Worm (Caenorhabditis elegans) whole organism, young adult: ENCODE measurements around the gene C17H12.12.

Experiments
- B0035.1 ChIP-seq: sonication (generic microtip); optimal IDR thresholded peaks from 2 replicates; lab custom pipeline; 2016; ENCODE audit warnings: missing genetic modification characterization, mild to moderate bottlenecking, missing compliant biosample characterization, missing genotype, missing genetic modification reagents
- B0336.3 ChIP-seq: fragments of 200-800 bp; sonication (Bioruptor generic); IDR thresholded peaks from 2 replicates; pipeline ENCODE4 v1.3.6; 2022; ENCODE audit warnings: missing genetic modification characterization, missing compliant biosample characterization
- C06A6.2 ChIP-seq: fragments of 200-800 bp; sonication (Bioruptor generic); conservative IDR thresholded peaks from 2 replicates; pipeline ENCODE4 v1.3.6; 2022; ENCODE audit warnings: missing genetic modification characterization, missing compliant biosample characterization
- D2030.7 ChIP-seq: fragments of 200-800 bp; sonication (Bioruptor generic); IDR thresholded peaks from 2 replicates; pipeline ENCODE4 v1.3.6; 2022; ENCODE audit warnings: missing genetic modification reagents, missing genetic modification characterization, missing compliant biosample characterization
- F22D6.2 ChIP-seq: sonication (generic microtip); optimal IDR thresholded peaks from 2 replicates; lab custom pipeline; 2016; ENCODE audit warnings: mild to moderate bottlenecking, missing genetic modification characterization, missing compliant biosample characterization
- F23B12.7 ChIP-seq: sonication (generic microtip); optimal IDR thresholded peaks from 2 replicates; lab custom pipeline; 2017; ENCODE audit warnings: missing genetic modification characterization, mild to moderate bottlenecking, missing compliant biosample characterization, antibody characterized with exemption, moderate library complexity; ENCODE audit not compliant: insufficient read depth
- F33H1.4 ChIP-seq: fragments of 200-800 bp; sonication (Bioruptor generic); IDR thresholded peaks from 2 replicates; pipeline ENCODE4 v1.3.6; 2022; ENCODE audit warnings: missing genetic modification reagents, missing genetic modification characterization, missing compliant biosample characterization
- F39B2.1 ChIP-seq: fragments of 200-800 bp; sonication (Bioruptor generic); IDR thresholded peaks from 2 replicates; pipeline ENCODE4 v1.3.6; 2022; ENCODE audit warnings: missing genetic modification reagents, missing genetic modification characterization, missing compliant biosample characterization
- F49E8.2 ChIP-seq: sonication (generic microtip); optimal IDR thresholded peaks from 3 replicates; lab custom pipeline; 2017; ENCODE audit warnings: missing genetic modification characterization, mild to moderate bottlenecking, missing compliant biosample characterization, antibody characterized with exemption, moderate library complexity; ENCODE audit not compliant: insufficient read depth
- F57A8.1 ChIP-seq: fragments of 200-800 bp; sonication (Bioruptor generic); optimal IDR thresholded peaks from 2 replicates; lab custom pipeline; 2018; ENCODE audit warnings: mild to moderate bottlenecking, missing genetic modification characterization, moderate library complexity, missing compliant biosample characterization
- Y67H2A.10 ChIP-seq: fragments of 200-800 bp; sonication (Bioruptor generic); conservative IDR thresholded peaks from 2 replicates; pipeline ENCODE4 v1.3.6; 2022; ENCODE audit warnings: missing genetic modification reagents, missing genetic modification characterization, missing compliant biosample characterization
- ZK185.1 ChIP-seq: sonication (generic microtip); optimal IDR thresholded peaks from 2 replicates; lab custom pipeline; 2016; ENCODE audit warnings: mild to moderate bottlenecking, missing genetic modification characterization, missing compliant biosample characterization; ENCODE audit not compliant: poor library complexity, severe bottlenecking
- atf-7 ChIP-seq: sonication (generic microtip); optimal IDR thresholded peaks from 2 replicates; lab custom pipeline; 2017; ENCODE audit warnings: mild to moderate bottlenecking, missing genetic modification characterization, missing compliant biosample characterization
- attf-5 ChIP-seq: fragments of 200-800 bp; sonication (Bioruptor generic); optimal IDR thresholded peaks from 2 replicates; lab custom pipeline; 2018; ENCODE audit warnings: mild to moderate bottlenecking, missing genetic modification characterization, missing compliant biosample characterization
- bed-1 ChIP-seq: fragments of 200-800 bp; sonication (Bioruptor generic); IDR thresholded peaks from 2 replicates; pipeline ENCODE4 v1.3.6; 2022; ENCODE audit warnings: missing genetic modification reagents, missing genetic modification characterization, missing compliant biosample characterization
- ceh-100 ChIP-seq: fragments of 200-800 bp; sonication (Bioruptor generic); IDR thresholded peaks from 2 replicates; pipeline ENCODE4 v1.3.6; 2022; ENCODE audit warnings: missing genetic modification reagents, missing genetic modification characterization, missing compliant biosample characterization
- ceh-27 ChIP-seq: fragments of 200-800 bp; sonication (Bioruptor generic); optimal IDR thresholded peaks from 2 replicates; lab custom pipeline; 2018; ENCODE audit warnings: mild to moderate bottlenecking, missing genetic modification characterization, moderate library complexity, missing compliant biosample characterization
- chd-7 ChIP-seq: sonication (generic microtip); optimal IDR thresholded peaks from 2 replicates; lab custom pipeline; 2016; ENCODE audit warnings: mild to moderate bottlenecking, missing genetic modification characterization, moderate library complexity, missing compliant biosample characterization
- dox-1 ChIP-seq: fragments of 200-800 bp; sonication (Bioruptor generic); IDR thresholded peaks from 2 replicates; pipeline ENCODE4 v1.3.6; 2022; ENCODE audit warnings: missing genetic modification reagents, missing genetic modification characterization, missing compliant biosample characterization
- ets-4 ChIP-seq: fragments of 200-800 bp; sonication (Bioruptor generic); optimal IDR thresholded peaks from 2 replicates; lab custom pipeline; 2018; ENCODE audit warnings: mild to moderate bottlenecking, missing genetic modification characterization, missing compliant biosample characterization
- gei-17 ChIP-seq: fragments of 200-800 bp; sonication (Bioruptor generic); optimal IDR thresholded peaks from 2 replicates; lab custom pipeline; 2018; ENCODE audit warnings: mild to moderate bottlenecking, missing genetic modification characterization, missing compliant biosample characterization
- hlh-12 ChIP-seq: sonication (generic microtip); optimal IDR thresholded peaks from 2 replicates; lab custom pipeline; 2016; ENCODE audit warnings: missing genetic modification characterization, missing compliant biosample characterization
- hsf-1 ChIP-seq: fragments of 200-800 bp; sonication (Bioruptor generic); IDR thresholded peaks from 2 replicates; pipeline ENCODE4 v1.3.6; 2022; ENCODE audit warnings: missing genetic modification reagents, missing genetic modification characterization, missing compliant biosample characterization
- lin-54 ChIP-seq: fragments of 200-800 bp; sonication (Bioruptor generic); optimal IDR thresholded peaks from 2 replicates; lab custom pipeline; 2018; ENCODE audit warnings: mild to moderate bottlenecking, missing genetic modification characterization, missing compliant biosample characterization
- lsy-27 ChIP-seq: sonication (generic microtip); optimal IDR thresholded peaks from 2 replicates; lab custom pipeline; 2017; ENCODE audit warnings: missing genetic modification characterization, mild to moderate bottlenecking, missing compliant biosample characterization, antibody characterized with exemption, missing genotype, borderline replicate concordance; ENCODE audit not compliant: insufficient read depth
- mcd-1 ChIP-seq: fragments of 200-800 bp; sonication (Bioruptor generic); IDR thresholded peaks from 2 replicates; pipeline ENCODE4 v1.3.6; 2022; ENCODE audit warnings: missing genetic modification reagents, missing genetic modification characterization, missing compliant biosample characterization
- mel-28 ChIP-seq: sonication (generic microtip); optimal IDR thresholded peaks from 2 replicates; lab custom pipeline; 2016; ENCODE audit warnings: borderline replicate concordance, mild to moderate bottlenecking, missing genetic modification characterization, missing compliant biosample characterization
- mxl-1 ChIP-seq: sonication (generic microtip); optimal IDR thresholded peaks from 2 replicates; lab custom pipeline; 2016; ENCODE audit warnings: missing genetic modification characterization, missing compliant biosample characterization
- nfya-2 ChIP-seq: fragments of 200-800 bp; sonication (Bioruptor generic); IDR thresholded peaks from 2 replicates; pipeline ENCODE4 v1.3.6; 2022; ENCODE audit warnings: missing genetic modification reagents, missing genetic modification characterization, missing compliant biosample characterization
- nhr-27 ChIP-seq: fragments of 200-800 bp; sonication (Bioruptor generic); optimal IDR thresholded peaks from 2 replicates; lab custom pipeline; 2018; ENCODE audit warnings: mild to moderate bottlenecking, missing genetic modification characterization, moderate library complexity, missing compliant biosample characterization
- nhr-80 ChIP-seq: sonication (generic microtip); optimal IDR thresholded peaks from 2 replicates; lab custom pipeline; 2016; ENCODE audit warnings: missing genetic modification characterization, missing compliant biosample characterization
- nhr-90 ChIP-seq: sonication (generic microtip); optimal IDR thresholded peaks from 2 replicates; lab custom pipeline; 2016; ENCODE audit warnings: missing genotype, mild to moderate bottlenecking, missing genetic modification characterization, missing compliant biosample characterization
- rcor-1 ChIP-seq: fragments of 200-800 bp; sonication (Bioruptor generic); IDR thresholded peaks from 2 replicates; pipeline ENCODE4 v1.3.6; 2022; ENCODE audit warnings: missing genetic modification reagents, missing genetic modification characterization, missing compliant biosample characterization
- rec-8 ChIP-seq, 2 experiments: sonication (generic microtip); optimal IDR thresholded peaks; 2 replicates each; lab custom pipeline; 2016; ENCODE audit warnings: mild to moderate bottlenecking in 2 of 2, missing genetic modification characterization in 2 of 2, missing genetic modification reagents in 2 of 2, missing genotype in 2 of 2, missing biosample characterization in 1 of 2, missing compliant biosample characterization in 1 of 2, moderate library complexity in 1 of 2
- snpc-1.1 ChIP-seq: sonication (generic microtip); optimal IDR thresholded peaks from 2 replicates; lab custom pipeline; 2017; ENCODE audit warnings: missing genetic modification characterization, mild to moderate bottlenecking, missing compliant biosample characterization, antibody characterized with exemption, moderate library complexity, missing genotype, missing genetic modification reagents; ENCODE audit not compliant: insufficient read depth
- snpc-1.3 ChIP-seq: sonication (generic microtip); optimal IDR thresholded peaks from 2 replicates; lab custom pipeline; 2017; ENCODE audit warnings: missing genetic modification characterization, mild to moderate bottlenecking, missing compliant biosample characterization, antibody characterized with exemption, moderate library complexity, missing genotype, missing genetic modification reagents; ENCODE audit not compliant: insufficient read depth
- tbp1 ChIP-seq: fragments of 200-800 bp; sonication (Bioruptor generic); optimal IDR thresholded peaks from 2 replicates; lab custom pipeline; 2018; ENCODE audit warnings: mild to moderate bottlenecking, missing genetic modification characterization, missing compliant biosample characterization
- unc-130 ChIP-seq: sonication (generic microtip); optimal IDR thresholded peaks from 2 replicates; lab custom pipeline; 2016; ENCODE audit warnings: missing genetic modification reagents, missing genetic modification characterization, missing compliant biosample characterization
- zfh-2 ChIP-seq: fragments of 200-800 bp; sonication (Bioruptor generic); conservative IDR thresholded peaks from 2 replicates; pipeline ENCODE4 v1.3.6; 2022; ENCODE audit warnings: missing genetic modification reagents, missing genetic modification characterization, missing compliant biosample characterization
- ztf-26 ChIP-seq: sonication (generic microtip); optimal IDR thresholded peaks from 2 replicates; lab custom pipeline; 2017; ENCODE audit warnings: missing genetic modification characterization, missing compliant biosample characterization
- ztf-3 ChIP-seq: fragments of 200-800 bp; sonication (Bioruptor generic); optimal IDR thresholded peaks from 2 replicates; lab custom pipeline; 2018; ENCODE audit warnings: mild to moderate bottlenecking, missing genetic modification characterization, missing compliant biosample characterization

C17H12.12 gene

DNA sequence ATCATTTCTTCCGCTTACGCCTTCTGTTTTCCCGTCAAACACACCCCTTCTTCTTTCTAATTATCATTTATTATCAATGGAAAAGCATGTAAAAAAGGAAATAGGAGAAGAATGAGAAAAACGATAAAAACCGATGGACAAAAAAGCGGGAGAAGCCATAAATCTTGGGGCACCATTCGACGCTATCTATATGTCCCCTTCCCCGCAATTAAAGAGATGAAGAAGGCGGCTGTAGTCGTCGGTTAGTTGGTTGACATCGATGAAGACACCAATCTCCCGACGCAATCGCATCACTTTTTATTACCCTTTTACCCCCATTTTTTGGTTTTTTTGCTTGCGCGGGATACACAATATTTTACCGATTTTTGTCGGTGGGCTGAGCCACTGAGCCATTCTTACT, 37.9 kb downstream of the C17H12.12 start:
- TF ChIP-seq mcd-1 (GFP tag; lab: Robert Waterston, UW), result no peak
- no peak for TF ChIP-seq F49E8.2 (tag; lab: Kevin White, UChicago)
- TF ChIP-seq F23B12.7 (tag; lab: Kevin White, UChicago), result no peak
- no peak for TF ChIP-seq snpc-1.1 (tag; lab: Kevin White, UChicago)
- TF ChIP-seq snpc-1.3 (tag; lab: Kevin White, UChicago), result no peak
- no peak for TF ChIP-seq B0035.1 (tag; lab: Kevin White, UChicago)
- TF ChIP-seq lsy-27 (tag; lab: Kevin White, UChicago), result no peak
- TF ChIP-seq atf-7 (tag; lab: Kevin White, UChicago), result no peak
- no peak for TF ChIP-seq unc-130 (GFP tag; lab: Kevin White, UChicago)

DNA sequence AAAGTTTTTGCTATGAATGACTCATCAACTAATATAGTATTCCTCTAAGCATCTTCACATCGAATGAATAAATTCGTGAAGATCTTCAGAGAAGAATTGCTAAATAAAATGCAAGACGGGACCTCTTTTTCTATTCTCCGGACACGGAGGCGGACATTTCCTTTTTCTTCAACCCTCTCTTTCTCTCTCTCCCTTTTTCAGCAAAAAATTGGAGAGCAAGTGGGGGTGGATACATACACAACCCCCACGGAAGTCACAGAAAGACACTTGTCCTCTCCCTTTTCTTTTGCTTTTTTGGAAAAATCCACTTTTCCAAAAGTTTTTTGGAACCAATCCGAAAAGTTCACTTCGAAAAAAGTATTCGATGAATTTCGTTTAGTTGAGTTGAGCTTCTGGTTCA, 39.0 kb downstream of the C17H12.12 start:
- TF ChIP-seq hsf-1, result no peak
- no peak for TF ChIP-seq ets-4 (GFP tag; lab: Kevin White, UChicago)
- TF ChIP-seq ZK185.1 (tag; lab: Kevin White, UChicago), result no peak
- TF ChIP-seq ceh-100 (GFP tag; lab: Robert Waterston, UW), result no peak
- no peak for TF ChIP-seq chd-7
- no peak for TF ChIP-seq nhr-27 (tag; lab: Kevin White, UChicago)
- TF ChIP-seq ztf-3 (GFP tag; lab: Kevin White, UChicago), result no peak
- no peak for TF ChIP-seq F33H1.4
- TF ChIP-seq ztf-26 (tag; lab: Kevin White, UChicago), result no peak
- TF ChIP-seq, all 124 proteins: peak for 0

DNA sequence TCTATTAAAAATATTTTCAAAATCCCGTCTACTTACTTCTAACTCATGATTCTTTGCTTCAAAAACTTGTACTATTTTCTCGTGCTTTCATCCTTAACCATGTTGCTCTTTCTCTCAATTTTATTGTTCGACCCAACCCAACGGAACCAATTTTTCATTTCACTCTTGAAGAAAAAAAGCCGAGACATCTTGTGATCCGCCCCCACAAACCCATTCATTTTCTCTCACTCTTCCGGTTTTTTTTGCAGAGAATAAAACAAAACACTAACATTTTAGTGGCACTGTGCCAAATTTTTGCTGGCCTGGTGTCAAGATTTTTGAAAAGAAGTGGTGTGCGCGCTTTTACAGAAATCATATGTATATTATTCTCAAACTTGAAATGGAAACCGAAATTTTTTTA, 41.0 kb downstream of the C17H12.12 start:
- no peak for TF ChIP-seq nhr-90
- TF ChIP-seq F57A8.1 (GFP tag; lab: Kevin White, UChicago), result no peak
- TF ChIP-seq chd-7, result no peak
- TF ChIP-seq nfya-2 (GFP tag; lab: Robert Waterston, UW), result no peak
- no peak for TF ChIP-seq mel-28 (tag; lab: Kevin White, UChicago)
- no peak for TF ChIP-seq snpc-1.1 (tag; lab: Kevin White, UChicago)
- TF ChIP-seq, all 124 proteins: peak for 0

DNA sequence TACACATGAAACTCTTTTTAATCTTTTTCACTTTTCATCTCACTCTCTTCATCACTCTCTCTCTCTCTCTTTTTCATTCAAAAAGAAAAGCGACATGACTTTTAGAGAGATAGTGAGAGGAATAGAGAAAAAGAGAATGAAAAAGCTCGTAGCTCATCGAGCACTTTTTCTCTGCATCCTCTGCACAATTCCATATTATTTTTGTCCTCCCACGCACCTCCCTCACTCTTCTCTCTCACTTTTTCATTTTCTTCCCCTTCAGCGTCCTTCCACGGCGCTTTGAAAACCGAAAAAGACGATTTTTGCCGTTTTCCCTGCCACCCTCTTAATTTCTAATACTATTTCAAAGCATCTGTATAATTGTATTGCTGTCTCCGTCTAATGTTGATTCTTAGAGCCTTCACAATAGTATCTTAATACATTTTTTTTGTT, 43.4 kb downstream of the C17H12.12 start:
- TF ChIP-seq ZK185.1 (tag; lab: Kevin White, UChicago), result peak; percentile 21
- peak; percentile 88 for TF ChIP-seq nhr-80 (tag; lab: Kevin White, UChicago)
- peak; percentile 80 for TF ChIP-seq attf-5 (GFP tag; lab: Kevin White, UChicago)
- peak; percentile 54 for TF ChIP-seq mcd-1 (GFP tag; lab: Robert Waterston, UW)
- TF ChIP-seq ztf-26 (tag; lab: Kevin White, UChicago), result peak; percentile 11
- TF ChIP-seq rec-8 (tag; optimal IDR thresholded peaks at IDR 0.05; lab: Kevin White, UChicago), result no peak
- no peak; the same call in 1 of the 2 replicates for TF ChIP-seq dox-1
- no peak for TF ChIP-seq Y67H2A.10 (GFP tag; lab: Robert Waterston, UW)
- no peak for TF ChIP-seq mxl-1
- TF ChIP-seq ceh-27 (GFP tag; lab: Kevin White, UChicago), result peak; percentile 45
- 0 out of 2 replicates have a peak, but pooled peaks have one; percentile 31 for TF ChIP-seq rcor-1 (GFP tag; lab: Robert Waterston, UW)
- peak; percentile 40 for TF ChIP-seq lin-54
- no peak for TF ChIP-seq D2030.7 (GFP tag; lab: Robert Waterston, UW)
- peak; percentile 26 for TF ChIP-seq F22D6.2 (tag; lab: Kevin White, UChicago)
- TF ChIP-seq F39B2.1 (GFP tag; lab: Robert Waterston, UW), result no peak
- peak; percentile 76 for TF ChIP-seq B0336.3 (GFP tag; lab: Robert Waterston, UW)
- TF ChIP-seq hlh-12 (tag; lab: Kevin White, UChicago), result no peak
- no peak for TF ChIP-seq C06A6.2 (GFP tag; lab: Robert Waterston, UW)
- peak; percentile 19 for TF ChIP-seq tbp1 (GFP tag; lab: Kevin White, UChicago)
- no peak for TF ChIP-seq bed-1 (GFP tag; lab: Robert Waterston, UW)
- TF ChIP-seq zfh-2 (GFP tag; lab: Robert Waterston, UW), result no peak
- no peak for TF ChIP-seq F33H1.4
- TF ChIP-seq nhr-90, result no peak
- TF ChIP-seq gei-17 (GFP tag; lab: Kevin White, UChicago), result peak; percentile 20
- no peak for TF ChIP-seq nfya-2 (GFP tag; lab: Robert Waterston, UW)
